Fruit fly (Drosophila melanogaster) whole organism, pupa: Measurements from ENCODE around the gene Syx18.

Experiments used
- CG12605 ChIP-seq: fragments of 200-800 bp; sonication (Bioruptor generic); IDR thresholded peaks from 2 replicates; pipeline ENCODE4 v1.3.6; 2022; ENCODE audit warnings: missing biosample characterization, missing genetic modification characterization
- CG13204 ChIP-seq: fragments of 200-800 bp; sonication (Bioruptor generic); optimal IDR thresholded peaks from 2 replicates; lab custom pipeline; 2018; ENCODE audit warnings: missing biosample characterization, mild to moderate bottlenecking, missing genetic modification characterization, moderate library complexity
- CG14655 ChIP-seq: fragments of 200-800 bp; sonication (Bioruptor generic); optimal IDR thresholded peaks from 3 replicates; lab custom pipeline; 2017; ENCODE audit warnings: mild to moderate bottlenecking, missing biosample characterization, missing genetic modification reagents, missing genetic modification characterization
- CG15710 ChIP-seq: fragments of 200-800 bp; sonication (Bioruptor generic); optimal IDR thresholded peaks from 2 replicates; lab custom pipeline; 2018; ENCODE audit warnings: missing biosample characterization, mild to moderate bottlenecking, missing genetic modification characterization, moderate library complexity
- CG34367 ChIP-seq: fragments of 200-800 bp; sonication (Bioruptor generic); optimal IDR thresholded peaks from 2 replicates; lab custom pipeline; 2018; ENCODE audit warnings: missing biosample characterization, mild to moderate bottlenecking, missing genetic modification characterization
- CG4496 ChIP-seq: fragments of 200-800 bp; sonication (Bioruptor generic); IDR thresholded peaks from 3 replicates; pipeline ENCODE4 v1.3.6; 2022; ENCODE audit warnings: missing biosample characterization, missing genetic modification characterization
- CG8159 ChIP-seq: fragments of 200-800 bp; sonication (Bioruptor generic); optimal IDR thresholded peaks from 3 replicates; lab custom pipeline; 2018; ENCODE audit warnings: missing biosample characterization, mild to moderate bottlenecking, missing genetic modification characterization, moderate library complexity
- CG9948 ChIP-seq: fragments of 200-800 bp; sonication (Bioruptor generic); optimal IDR thresholded peaks from 2 replicates; lab custom pipeline; 2018; ENCODE audit warnings: missing biosample characterization, mild to moderate bottlenecking, missing genetic modification characterization, moderate library complexity
- Ets98B ChIP-seq: fragments of 200-800 bp; sonication (Bioruptor generic); IDR thresholded peaks from 2 replicates; pipeline ENCODE4 v1.3.6; 2022; ENCODE audit warnings: missing biosample characterization, missing genetic modification characterization
- Pif1A ChIP-seq: fragments of 200-800 bp; sonication (Bioruptor generic); optimal IDR thresholded peaks from 3 replicates; lab custom pipeline; 2016; ENCODE audit warnings: missing biosample characterization, missing genetic modification characterization
- gl ChIP-seq: fragments of 200-800 bp; sonication (Bioruptor generic); optimal IDR thresholded peaks from 2 replicates; lab custom pipeline; 2018; ENCODE audit warnings: missing biosample characterization, mild to moderate bottlenecking, missing genetic modification characterization

DNA sequence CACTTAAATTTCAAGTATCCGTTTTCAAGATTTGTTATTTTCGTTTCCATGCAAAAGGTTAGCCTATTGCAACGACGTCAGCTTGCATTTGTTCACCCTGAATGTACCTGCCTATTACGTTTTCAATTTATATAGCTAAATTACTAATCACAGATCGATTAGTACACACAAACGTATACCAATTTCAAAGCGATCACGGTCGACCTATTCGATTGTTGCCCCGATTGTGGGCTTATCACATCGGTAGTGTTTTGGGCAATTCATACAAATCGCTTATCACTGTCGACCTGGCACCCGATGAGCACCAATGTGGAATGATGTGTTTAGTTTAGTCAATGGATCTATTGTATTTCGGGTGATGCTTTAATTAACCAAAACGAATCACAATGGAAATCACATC lies 28.5 kb downstream of the Syx18 start:
- TF ChIP-seq CG9948 (tag; lab: Kevin White, UChicago) (no peak), CG14655 (no peak), CG13204 (GFP tag; lab: Kevin White, UChicago) (no peak), Pif1A (GFP tag; lab: Kevin White, UChicago) (no peak), CG34367 (tag; lab: Kevin White, UChicago) (no peak), gl (tag; lab: Kevin White, UChicago) (no peak), CG8159 (tag; lab: Kevin White, UChicago) (no peak), CG4496 (no peak), CG12605 (GFP tag; lab: Robert Waterston, UW) (no peak), CG15710 (tag; lab: Kevin White, UChicago) (no peak), Ets98B (no peak)
